Fruit fly (Drosophila melanogaster) whole organism: ENCODE measurements around the gene CG5112.

Source experiments
- CG8478 ChIP-seq: fragments of >200 bp; optimal IDR thresholded peaks from 2 replicates; lab custom pipeline; 2018; ENCODE audit warnings: inconsistent platforms
- usp ChIP-seq: fragments of >200 bp; optimal IDR thresholded peaks from 2 replicates; lab custom pipeline; 2017; ENCODE audit warnings: missing biosample characterization, missing genetic modification characterization, mixed read lengths

dm6 chr3R:25529289-25529688, 38.0 kb downstream of the CG5112 start:
- TF ChIP-seq CG8478 (lab: Kevin White, UChicago) = no peak
- TF ChIP-seq usp (GFP tag; lab: Kevin White, UChicago) = no peak
